Worm (Caenorhabditis elegans) whole organism, L1 larva: Measurements from ENCODE around the gene F47D12.7.
A peak's percentile ranks its signal among the peaks of the same experiment; 100 is the strongest.

Experiments
- C04F5.9 ChIP-seq: sonication (generic microtip); optimal IDR thresholded peaks from 2 replicates; lab custom pipeline; 2016; ENCODE audit warnings: missing genetic modification characterization, missing compliant biosample characterization
- Y116A8C.19 ChIP-seq: sonication (generic microtip); optimal IDR thresholded peaks from 2 replicates; lab custom pipeline; 2016; ENCODE audit warnings: missing compliant biosample characterization, missing genetic modification characterization, borderline replicate concordance
- aly-2 ChIP-seq: fragments of 150-350 bp; optimal IDR thresholded peaks from 2 replicates; lab custom pipeline; 2014; ENCODE audit warnings: missing biosample characterization, missing genetic modification characterization
- ama-1 ChIP-seq: fragments of 150-350 bp; optimal IDR thresholded peaks from 2 replicates; lab custom pipeline; 2014
- ceh-63 ChIP-seq: fragments of 200-800 bp; sonication (Bioruptor generic); optimal IDR thresholded peaks from 2 replicates; lab custom pipeline; 2018; ENCODE audit warnings: mild to moderate bottlenecking, missing genetic modification characterization, missing compliant biosample characterization
- ceh-8 ChIP-seq: fragments of 200-800 bp; sonication (Bioruptor generic); optimal IDR thresholded peaks from 2 replicates; lab custom pipeline; 2018; ENCODE audit warnings: mild to moderate bottlenecking, missing genetic modification characterization, moderate library complexity, missing compliant biosample characterization
- ceh-90 ChIP-seq: sonication (generic microtip); optimal IDR thresholded peaks from 2 replicates; lab custom pipeline; 2016; ENCODE audit warnings: missing genetic modification characterization, missing compliant biosample characterization
- dpl-1 ChIP-seq, 3 experiments: fragments of 150-350 bp in 2 of 3; sonication (generic microtip) in 1 of 3; optimal IDR thresholded peaks; 2 replicates each; lab custom pipeline; 2014 to 2017; ENCODE audit warnings: missing biosample characterization in 3 of 3, missing genetic modification characterization in 3 of 3, missing genetic modification reagents in 3 of 3
- efl-1 ChIP-seq, 4 experiments: fragments of 150-350 bp; optimal IDR thresholded peaks in 3 of 4; peaks in 1 of 4; 1 replicate in 1 of 4; 2 replicates in 3 of 4; lab custom pipeline; 2014; ENCODE audit warnings: missing biosample characterization in 2 of 4, missing genetic modification characterization in 2 of 4, missing genetic modification reagents in 2 of 4
- efl-3 ChIP-seq: fragments of 200-800 bp; sonication (Bioruptor generic); optimal IDR thresholded peaks from 2 replicates; lab custom pipeline; 2018; ENCODE audit warnings: mild to moderate bottlenecking, missing genetic modification characterization, missing compliant biosample characterization
- egl-13 ChIP-seq: sonication (generic microtip); optimal IDR thresholded peaks from 2 replicates; lab custom pipeline; 2016; ENCODE audit warnings: missing genotype, missing genetic modification reagents, missing genetic modification characterization, missing compliant biosample characterization
- egl-27 ChIP-seq, 2 experiments: fragments of 150-350 bp in 1 of 2; sonication (generic microtip); optimal IDR thresholded peaks; 3 replicates each; lab custom pipeline; 2017 to 2018; ENCODE audit warnings: missing biosample characterization in 2 of 2, missing genetic modification characterization in 2 of 2, missing genetic modification reagents in 2 of 2
- elt-2 ChIP-seq: sonication (generic microtip); optimal IDR thresholded peaks from 2 replicates; lab custom pipeline; 2016; ENCODE audit warnings: missing genetic modification characterization, mild to moderate bottlenecking, inconsistent platforms, missing compliant biosample characterization, missing genetic modification reagents
- elt-3 ChIP-seq, 6 experiments: fragments of 150-350 bp in 1 of 6; sonication (generic microtip); optimal IDR thresholded peaks; 2 replicates each; lab custom pipeline; 2017 to 2018; ENCODE audit warnings: missing biosample characterization in 6 of 6, missing genetic modification characterization in 6 of 6, inconsistent platforms in 1 of 6
- ets-5 ChIP-seq: fragments of 200-800 bp; sonication (Bioruptor generic); IDR thresholded peaks from 2 replicates; pipeline ENCODE4 v1.3.6; 2022; ENCODE audit warnings: missing genetic modification characterization, missing compliant biosample characterization
- fkh-4 ChIP-seq: sonication (generic microtip); optimal IDR thresholded peaks from 2 replicates; lab custom pipeline; 2016; ENCODE audit warnings: missing compliant biosample characterization, missing genetic modification characterization, borderline replicate concordance
- isw-1 ChIP-seq: fragments of 200-800 bp; sonication (Bioruptor generic); IDR thresholded peaks from 2 replicates; pipeline ENCODE4 v1.3.6; 2022; ENCODE audit warnings: missing genetic modification characterization, missing compliant biosample characterization
- lin-13 ChIP-seq: fragments of 150-350 bp; optimal IDR thresholded peaks from 2 replicates; lab custom pipeline; 2014; ENCODE audit warnings: missing biosample characterization, missing genetic modification reagents, missing genetic modification characterization
- lin-14 ChIP-seq: fragments of 200-800 bp; sonication (Bioruptor generic); optimal IDR thresholded peaks from 2 replicates; lab custom pipeline; 2018; ENCODE audit warnings: mild to moderate bottlenecking, missing genetic modification characterization, moderate library complexity, missing compliant biosample characterization
- lin-15B ChIP-seq: fragments of 150-350 bp; sonication (generic microtip); optimal IDR thresholded peaks from 3 replicates; lab custom pipeline; 2014; ENCODE audit warnings: missing biosample characterization, missing genetic modification characterization
- lin-39 ChIP-seq: fragments of 150-350 bp; optimal IDR thresholded peaks from 2 replicates; lab custom pipeline; 2014; ENCODE audit warnings: missing biosample characterization, missing genetic modification reagents, missing genetic modification characterization
- lir-3 ChIP-seq: sonication (generic microtip); optimal IDR thresholded peaks from 2 replicates; lab custom pipeline; 2016; ENCODE audit warnings: mild to moderate bottlenecking, missing genetic modification characterization, moderate library complexity, missing compliant biosample characterization; ENCODE audit not compliant: poor library complexity
- lsy-2 ChIP-seq, 2 experiments: fragments of 150-350 bp; optimal IDR thresholded peaks; 2 replicates each; lab custom pipeline; 2014; ENCODE audit warnings: missing biosample characterization in 2 of 2, missing genetic modification characterization in 2 of 2
- mab-9 ChIP-seq: fragments of 200-800 bp; sonication (Bioruptor generic); IDR thresholded peaks from 2 replicates; pipeline ENCODE4 v1.3.6; 2022; ENCODE audit warnings: missing genetic modification reagents, missing genetic modification characterization, missing compliant biosample characterization
- mdl-1 ChIP-seq, 2 experiments: fragments of 150-350 bp; optimal IDR thresholded peaks; 2 replicates each; lab custom pipeline; 2014 to 2017; ENCODE audit warnings: missing biosample characterization in 2 of 2, missing genetic modification characterization in 2 of 2, inconsistent platforms in 1 of 2
- mef-2 ChIP-seq: fragments of 150-350 bp; optimal IDR thresholded peaks from 2 replicates; lab custom pipeline; 2014; ENCODE audit warnings: missing biosample characterization, missing genetic modification characterization
- mep-1 ChIP-seq: fragments of 150-350 bp; optimal IDR thresholded peaks from 2 replicates; lab custom pipeline; 2014; ENCODE audit warnings: missing biosample characterization, missing genetic modification characterization
- nhr-11 ChIP-seq: fragments of 150-350 bp; optimal IDR thresholded peaks from 2 replicates; lab custom pipeline; 2014; ENCODE audit warnings: missing biosample characterization, missing genetic modification characterization
- nhr-12 ChIP-seq: sonication (generic microtip); optimal IDR thresholded peaks from 2 replicates; lab custom pipeline; 2017; ENCODE audit warnings: missing biosample characterization, missing genetic modification characterization
- nhr-20 ChIP-seq: sonication (generic microtip); optimal IDR thresholded peaks from 2 replicates; lab custom pipeline; 2016; ENCODE audit warnings: mild to moderate bottlenecking, missing genetic modification characterization, missing compliant biosample characterization
- nhr-28 ChIP-seq: fragments of 150-350 bp; optimal IDR thresholded peaks from 2 replicates; lab custom pipeline; 2014; ENCODE audit warnings: missing biosample characterization, missing genetic modification characterization
- nhr-47 ChIP-seq: sonication (generic microtip); optimal IDR thresholded peaks from 2 replicates; lab custom pipeline; 2016; ENCODE audit warnings: mild to moderate bottlenecking, missing genetic modification characterization, moderate library complexity, missing compliant biosample characterization
- nhr-71 ChIP-seq: sonication (generic microtip); optimal IDR thresholded peaks from 2 replicates; lab custom pipeline; 2016; ENCODE audit warnings: mild to moderate bottlenecking, missing genetic modification characterization, moderate library complexity, missing compliant biosample characterization
- pax-3 ChIP-seq: fragments of 200-800 bp; sonication (Bioruptor generic); optimal IDR thresholded peaks from 2 replicates; lab custom pipeline; 2018; ENCODE audit warnings: mild to moderate bottlenecking, missing genetic modification characterization, moderate library complexity, missing compliant biosample characterization
- sox-4 ChIP-seq: sonication (generic microtip); optimal IDR thresholded peaks from 2 replicates; lab custom pipeline; 2016; ENCODE audit warnings: missing genetic modification characterization, missing compliant biosample characterization
- sptf-1 ChIP-seq: fragments of 150-350 bp; optimal IDR thresholded peaks from 2 replicates; lab custom pipeline; 2014; ENCODE audit warnings: missing biosample characterization, missing genetic modification characterization
- sup-37 ChIP-seq: fragments of 200-800 bp; sonication (Bioruptor generic); optimal IDR thresholded peaks from 2 replicates; lab custom pipeline; 2018; ENCODE audit warnings: mild to moderate bottlenecking, missing genetic modification characterization, missing compliant biosample characterization
- tbx-2 ChIP-seq: sonication (generic microtip); optimal IDR thresholded peaks from 2 replicates; lab custom pipeline; 2016; ENCODE audit warnings: missing genetic modification characterization, missing compliant biosample characterization
- tlp-1 ChIP-seq: fragments of 150-350 bp; optimal IDR thresholded peaks from 2 replicates; lab custom pipeline; 2014; ENCODE audit warnings: missing biosample characterization, missing genetic modification characterization
- unc-30 ChIP-seq: sonication (generic microtip); optimal IDR thresholded peaks from 2 replicates; lab custom pipeline; 2017; ENCODE audit warnings: missing biosample characterization, missing genetic modification characterization
- unc-62 ChIP-seq: fragments of 150-350 bp; optimal IDR thresholded peaks from 2 replicates; lab custom pipeline; 2014; ENCODE audit warnings: missing biosample characterization, missing genetic modification reagents, missing genetic modification characterization
- unc-86 ChIP-seq: sonication (generic microtip); optimal IDR thresholded peaks from 2 replicates; lab custom pipeline; 2016; ENCODE audit warnings: missing genetic modification characterization, missing compliant biosample characterization
- ztf-11 ChIP-seq, 2 experiments: sonication (generic microtip); optimal IDR thresholded peaks; 2 replicates each; lab custom pipeline; 2016 to 2017; ENCODE audit warnings: missing genetic modification characterization in 2 of 2, missing biosample characterization in 1 of 2, missing compliant biosample characterization in 1 of 2
- ztf-4 ChIP-seq: fragments of 150-350 bp; optimal IDR thresholded peaks from 2 replicates; lab custom pipeline; 2014; ENCODE audit warnings: missing biosample characterization, missing genetic modification characterization

F47D12.7 gene

DNA sequence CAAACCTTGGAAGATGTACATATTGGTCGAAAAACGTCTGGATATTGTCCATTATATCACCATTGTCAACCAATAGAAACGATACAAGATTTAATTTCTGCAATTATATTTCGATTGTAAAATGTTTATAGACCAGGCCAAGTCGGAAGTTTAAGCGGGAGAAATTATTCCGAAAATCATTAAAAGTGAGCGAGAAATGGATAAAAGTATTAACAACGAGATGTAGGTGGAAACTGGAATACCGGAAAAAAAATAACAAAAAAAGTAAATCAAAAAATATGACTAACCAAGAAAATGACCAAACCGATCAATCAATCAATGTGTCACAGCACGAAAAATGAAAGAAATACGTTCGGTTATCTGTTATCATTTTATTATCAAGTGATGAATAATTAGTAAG is 8.6 kb downstream of the F47D12.7 start, which contains the start of gene F47D12.6:
Gene F47D12.6 (minus strand): TSS at position 101 of the 400 bp plus-strand sequence.
- TF ChIP-seq elt-2 (no peak), lsy-2 (tag; optimal IDR thresholded peaks at IDR 0.05; lab: Kevin White, UChicago) (no peak), sptf-1 (no peak), elt-3 (tag; optimal IDR thresholded peaks at IDR 0.05; lab: Kevin White, UChicago) (peak in 1 of 6 experiments; percentile 53)

DNA sequence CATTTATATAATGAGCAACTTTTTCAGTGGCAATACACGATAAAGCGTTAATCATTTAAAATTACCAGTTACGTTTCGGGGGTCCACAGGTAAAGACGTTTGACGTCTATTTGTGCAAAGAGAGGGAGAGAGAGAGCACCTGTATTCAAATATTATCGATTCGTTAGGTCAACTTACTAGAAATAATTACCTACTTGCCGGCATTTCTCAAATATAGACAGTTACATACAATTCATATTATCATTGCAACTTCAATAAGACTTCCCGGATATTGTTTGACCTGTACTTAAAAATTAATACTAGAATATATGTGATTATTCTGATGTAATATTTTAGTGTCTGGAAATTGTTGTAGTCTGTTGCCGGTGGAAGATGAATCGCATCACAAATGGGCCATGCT is 9.9 kb downstream of the F47D12.7 start, which contains the start of gene gadr-3:
Gene gadr-3 (minus strand): TSS at position 101 of the 400 bp plus-strand sequence.
- TF ChIP-seq efl-1 (optimal IDR thresholded peaks at IDR 0.05; lab: Kevin White, UChicago) = no peak
- peak in 1 of 2 experiments; percentile 39 for TF ChIP-seq efl-1 (GFP tag; optimal IDR thresholded peaks at IDR 0.05 in 1 of 2; lab: Kevin White, UChicago)
- no peak for TF ChIP-seq isw-1
- no peak for TF ChIP-seq lin-39
- TF ChIP-seq, all 84 proteins: peak for 1

DNA sequence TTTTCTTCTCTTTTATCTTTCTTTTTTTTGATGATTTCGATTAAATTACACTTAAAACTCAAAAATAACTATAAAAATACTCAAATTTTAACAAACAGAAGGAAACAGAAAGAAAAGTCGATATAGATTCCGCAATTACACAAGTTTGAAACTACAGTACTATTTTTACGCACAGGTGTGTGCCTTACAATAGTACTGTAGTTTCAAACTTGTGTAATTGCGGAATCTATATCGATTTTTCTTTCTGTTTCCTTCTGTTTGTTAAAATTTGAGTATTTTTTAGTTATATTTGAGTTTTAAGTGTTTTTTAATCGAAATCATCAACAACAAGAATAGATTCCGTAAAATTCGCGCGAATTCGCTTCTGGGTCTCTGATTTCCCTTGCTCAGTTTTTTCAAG is 12.8 kb downstream of the F47D12.7 start:
- TF ChIP-seq ztf-4 (tag; lab: Kevin White, UChicago) = no peak
- TF ChIP-seq efl-1 (optimal IDR thresholded peaks at IDR 0.05; lab: Kevin White, UChicago) = no peak
- peak in 1 of 2 experiments; percentile 46 for TF ChIP-seq efl-1 (GFP tag; optimal IDR thresholded peaks at IDR 0.05 in 1 of 2; lab: Kevin White, UChicago)
- TF ChIP-seq pax-3 = no peak
- no peak for TF ChIP-seq nhr-20 (tag; lab: Kevin White, UChicago)

DNA sequence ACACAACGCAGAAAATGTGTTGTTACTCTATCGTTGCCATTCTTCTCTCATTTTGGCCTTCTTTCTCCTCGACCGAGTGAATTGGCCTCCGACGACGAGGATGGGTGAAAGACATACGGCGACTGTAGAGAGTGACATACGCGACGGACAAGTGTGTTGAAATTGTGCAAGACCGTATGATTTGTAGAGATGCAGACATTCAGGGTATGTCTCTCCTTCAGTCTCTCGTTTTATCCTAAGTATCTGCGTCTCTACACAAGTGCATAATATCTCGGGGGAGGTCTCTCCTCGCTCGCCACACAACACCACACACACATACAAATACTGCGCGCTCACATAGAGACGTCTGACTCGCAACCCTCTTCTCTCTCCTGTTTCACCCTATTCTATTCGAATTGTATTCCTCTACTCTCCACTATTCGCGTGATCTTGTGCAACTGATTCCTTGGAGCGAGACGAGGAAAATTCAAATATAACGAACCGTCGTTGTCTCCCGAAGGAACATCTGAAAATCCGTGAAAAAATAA is 15.7 kb downstream of the F47D12.7 start, which contains the start of gene hmg-1.2:
Gene hmg-1.2 (plus strand): TSS at position 311 of the 527 bp plus-strand sequence.
- TF ChIP-seq ceh-90 (tag; lab: Kevin White, UChicago) = peak; percentile 24
- peak; percentile 59 for TF ChIP-seq aly-2 (tag; lab: Kevin White, UChicago)
- TF ChIP-seq fkh-4 (tag; lab: Kevin White, UChicago) = peak; percentile 49
- TF ChIP-seq mep-1 (tag; lab: Kevin White, UChicago) = peak; percentile 58
- no peak for TF ChIP-seq ceh-63 (GFP tag; lab: Kevin White, UChicago)
- TF ChIP-seq pax-3 = peak; percentile 10
- TF ChIP-seq unc-30 = no peak
- no peak for TF ChIP-seq unc-62 (GFP tag; lab: Kevin White, UChicago)
- TF ChIP-seq Y116A8C.19 (tag; lab: Kevin White, UChicago) = no peak
- no peak for TF ChIP-seq sptf-1
- peak; percentile 25 for TF ChIP-seq lin-15B (tag; lab: Kevin White, UChicago)
- TF ChIP-seq C04F5.9 (tag; lab: Kevin White, UChicago) = no peak
- peak; percentile 72 for TF ChIP-seq lin-13 (GFP tag; lab: Kevin White, UChicago)
- TF ChIP-seq dpl-1 (GFP tag; optimal IDR thresholded peaks at IDR 0.05; lab: Kevin White, UChicago) = peak; percentile 41 to 54 (median 52)
- TF ChIP-seq egl-27 (tag; optimal IDR thresholded peaks at IDR 0.05; lab: Kevin White, UChicago) = peak in 1 of 2 experiments; percentile 81
- TF ChIP-seq sup-37 (GFP tag; lab: Kevin White, UChicago) = peak; percentile 46
- no peak for TF ChIP-seq tlp-1 (tag; lab: Kevin White, UChicago)
- TF ChIP-seq lin-14 = peak; percentile 94
- TF ChIP-seq nhr-71 (tag; lab: Kevin White, UChicago) = peak; percentile 94
- peak; percentile 57 for TF ChIP-seq nhr-11
- TF ChIP-seq nhr-47 (tag; lab: Kevin White, UChicago) = peak; percentile 83
- 0 out of 2 replicates have a peak, but pooled peaks have one; percentile 47 for TF ChIP-seq mab-9
- TF ChIP-seq efl-3 (GFP tag; lab: Kevin White, UChicago) = no peak
- peak in 1 of 2 experiments; percentile 83 for TF ChIP-seq mdl-1 (tag; optimal IDR thresholded peaks at IDR 0.05; lab: Kevin White, UChicago)
- no peak for TF ChIP-seq nhr-12
- peak; percentile 30 for TF ChIP-seq egl-13 (tag; lab: Kevin White, UChicago)
- peak in 1 of 2 experiments; percentile 52 for TF ChIP-seq ztf-11 (tag; optimal IDR thresholded peaks at IDR 0.05; lab: Kevin White, UChicago)
- TF ChIP-seq efl-1 (optimal IDR thresholded peaks at IDR 0.05; lab: Kevin White, UChicago) = peak; percentile 86 to 98
- peak; percentile 50 to 96 for TF ChIP-seq efl-1 (GFP tag; optimal IDR thresholded peaks at IDR 0.05 in 1 of 2; lab: Kevin White, UChicago)
- TF ChIP-seq lir-3 = peak; percentile 58
- no peak for TF ChIP-seq nhr-28 (tag; lab: Kevin White, UChicago)
- peak; percentile 88 for TF ChIP-seq tbx-2 (tag; lab: Kevin White, UChicago)
- TF ChIP-seq elt-3 (tag; optimal IDR thresholded peaks at IDR 0.05; lab: Kevin White, UChicago) = peak in 3 of 6 experiments; percentile 8 to 52 (median 48)
- TF ChIP-seq ceh-8 = peak; percentile 66
- peak; percentile 79 to 81 for TF ChIP-seq lsy-2 (tag; optimal IDR thresholded peaks at IDR 0.05; lab: Kevin White, UChicago)
- TF ChIP-seq ama-1 (lab: Kevin White, UChicago) = no peak
- TF ChIP-seq mef-2 (tag; lab: Kevin White, UChicago) = peak; percentile 28
- TF ChIP-seq sox-4 (tag; lab: Kevin White, UChicago) = no peak
- TF ChIP-seq unc-86 = peak; percentile 83
- TF ChIP-seq ets-5 = no peak
